Worm (Caenorhabditis elegans) whole organism, young adult: Measurements from ENCODE around the gene acl-9.

Experiments
- F39B2.1 ChIP-seq: fragments of 200-800 bp; sonication (Bioruptor generic); IDR thresholded peaks from 2 replicates; pipeline ENCODE4 v1.3.6; 2022; ENCODE audit warnings: missing genetic modification reagents, missing genetic modification characterization, missing compliant biosample characterization
- F49E8.2 ChIP-seq: sonication (generic microtip); optimal IDR thresholded peaks from 3 replicates; lab custom pipeline; 2017; ENCODE audit warnings: missing genetic modification characterization, mild to moderate bottlenecking, missing compliant biosample characterization, antibody characterized with exemption, moderate library complexity; ENCODE audit not compliant: insufficient read depth
- T07F8.4 ChIP-seq: sonication (generic microtip); optimal IDR thresholded peaks from 2 replicates; lab custom pipeline; 2016; ENCODE audit warnings: mild to moderate bottlenecking, missing genetic modification characterization, moderate library complexity, missing compliant biosample characterization
- Y53G8AR.9 ChIP-seq: fragments of 200-800 bp; sonication (Bioruptor generic); conservative IDR thresholded peaks from 2 replicates; pipeline ENCODE4 v1.3.6; 2022; ENCODE audit warnings: missing genetic modification reagents, missing genetic modification characterization, missing compliant biosample characterization
- ZK185.1 ChIP-seq: sonication (generic microtip); optimal IDR thresholded peaks from 2 replicates; lab custom pipeline; 2016; ENCODE audit warnings: mild to moderate bottlenecking, missing genetic modification characterization, missing compliant biosample characterization; ENCODE audit not compliant: poor library complexity, severe bottlenecking
- ama-1 ChIP-seq, 3 experiments: fragments of 150-350 bp in 1 of 3; sonication (generic microtip) in 2 of 3; optimal IDR thresholded peaks; 2 replicates each; lab custom pipeline; 2014 to 2018; ENCODE audit warnings: missing biosample characterization in 2 of 3, missing genetic modification characterization in 2 of 3, missing genetic modification reagents in 2 of 3
- atf-7 ChIP-seq: sonication (generic microtip); optimal IDR thresholded peaks from 2 replicates; lab custom pipeline; 2017; ENCODE audit warnings: mild to moderate bottlenecking, missing genetic modification characterization, missing compliant biosample characterization
- bed-1 ChIP-seq: fragments of 200-800 bp; sonication (Bioruptor generic); IDR thresholded peaks from 2 replicates; pipeline ENCODE4 v1.3.6; 2022; ENCODE audit warnings: missing genetic modification reagents, missing genetic modification characterization, missing compliant biosample characterization
- ceh-79 ChIP-seq: sonication (generic microtip); optimal IDR thresholded peaks from 2 replicates; lab custom pipeline; 2017; ENCODE audit warnings: mild to moderate bottlenecking, missing genetic modification characterization, missing compliant biosample characterization
- die-1 ChIP-seq: sonication (generic microtip); optimal IDR thresholded peaks from 2 replicates; lab custom pipeline; 2016; ENCODE audit warnings: missing genotype, mild to moderate bottlenecking, missing genetic modification characterization, missing compliant biosample characterization
- ets-4 ChIP-seq: fragments of 200-800 bp; sonication (Bioruptor generic); optimal IDR thresholded peaks from 2 replicates; lab custom pipeline; 2018; ENCODE audit warnings: mild to moderate bottlenecking, missing genetic modification characterization, missing compliant biosample characterization
- fkh-3 ChIP-seq: sonication (generic microtip); optimal IDR thresholded peaks from 2 replicates; lab custom pipeline; 2016; ENCODE audit warnings: mild to moderate bottlenecking, missing genetic modification characterization, missing compliant biosample characterization
- gei-17 ChIP-seq: fragments of 200-800 bp; sonication (Bioruptor generic); optimal IDR thresholded peaks from 2 replicates; lab custom pipeline; 2018; ENCODE audit warnings: mild to moderate bottlenecking, missing genetic modification characterization, missing compliant biosample characterization
- him-1 ChIP-seq: sonication (generic microtip); optimal IDR thresholded peaks from 2 replicates; lab custom pipeline; 2016; ENCODE audit warnings: missing genotype, missing genetic modification reagents, missing genetic modification characterization, missing compliant biosample characterization

- TF ChIP-seq ama-1 (optimal IDR thresholded peaks at IDR 0.05; lab: Kevin White, UChicago), result peak; percentile 13
- TF ChIP-seq ama-1 (GFP tag; optimal IDR thresholded peaks at IDR 0.05; lab: Kevin White, UChicago), result no peak
- no peak for TF ChIP-seq ZK185.1 (tag; lab: Kevin White, UChicago)
- no peak for TF ChIP-seq fkh-3 (tag; lab: Kevin White, UChicago)
- peak; percentile 24 for TF ChIP-seq ets-4 (GFP tag; lab: Kevin White, UChicago)
- no peak for TF ChIP-seq F49E8.2 (tag; lab: Kevin White, UChicago)
- no peak for TF ChIP-seq him-1 (tag; lab: Kevin White, UChicago)
- TF ChIP-seq T07F8.4 (tag; lab: Kevin White, UChicago), result no peak
- TF ChIP-seq atf-7 (tag; lab: Kevin White, UChicago), result no peak
- TF ChIP-seq F39B2.1 (GFP tag; lab: Robert Waterston, UW), result no peak
- no peak for TF ChIP-seq die-1 (tag; lab: Kevin White, UChicago)
- TF ChIP-seq ceh-79 (tag; lab: Kevin White, UChicago), result peak; percentile 21
- TF ChIP-seq bed-1 (GFP tag; lab: Robert Waterston, UW), result no peak
- no peak for TF ChIP-seq gei-17
- no peak for TF ChIP-seq Y53G8AR.9 (GFP tag; lab: Robert Waterston, UW)
Observed at ce11 chrV:6425927-6426326, 27.1 kb upstream of the acl-9 start, which contains the start of gene T05H4.11.
